ENCODE assay signal across 1 fruit fly cellular context in genomic region chr3L:10337574-10337973, dm6.
TF ChIP-seq lines count a peak whose summit lies in the region.

No protein-coding gene starts in this region.

TF ChIP-seq in whole organism, embryonic, 481 proteins besides CTCF, POLR2A, EP300 and RAD21 (continued from another document):
- TF ChIP-seq CG17829 (tag; optimal IDR thresholded peaks at IDR 0.05; lab: Kevin White, UChicago) (peak; percentile 44), NK7.1 (GFP tag; optimal IDR thresholded peaks at IDR 0.05; lab: Kevin White, UChicago) (no peak), crol (GFP tag; IDR thresholded peaks at IDR 0.05; lab: Robert Waterston, UW) (no peak), exex (tag; optimal IDR thresholded peaks at IDR 0.05; lab: Kevin White, UChicago) (no peak), tna (GFP tag; IDR thresholded peaks at IDR 0.05; lab: Robert Waterston, UW; ENCODE audit: partially characterized antibody) (no peak), az2 (GFP tag; optimal IDR thresholded peaks at IDR 0.05; lab: Kevin White, UChicago) (peak; percentile 22), CG16863 (GFP tag; optimal IDR thresholded peaks at IDR 0.05; lab: Kevin White, UChicago) (peak; percentile 16), CG10274 (GFP tag; optimal IDR thresholded peaks at IDR 0.05; lab: Kevin White, UChicago) (no peak), CG1603 (tag; optimal IDR thresholded peaks at IDR 0.05; lab: Kevin White, UChicago) (peak; percentile 16), vfl (GFP tag; optimal IDR thresholded peaks at IDR 0.05; lab: Kevin White, UChicago) (no peak), Eip74EF (GFP tag; optimal IDR thresholded peaks at IDR 0.05; lab: Kevin White, UChicago) (no peak), Ets65A (GFP tag; lab: Kevin White, UChicago) (no peak), tup (GFP tag; optimal IDR thresholded peaks at IDR 0.05; lab: Kevin White, UChicago) (no peak), CG18011 (GFP tag; optimal IDR thresholded peaks at IDR 0.05; lab: Kevin White, UChicago) (no peak), Oli (tag; optimal IDR thresholded peaks at IDR 0.05; lab: Kevin White, UChicago) (peak; percentile 73), CG10209 (GFP tag; optimal IDR thresholded peaks at IDR 0.05; lab: Kevin White, UChicago) (peak; percentile 48), pros (GFP tag; optimal IDR thresholded peaks at IDR 0.05; lab: Kevin White, UChicago) (no peak), tx (GFP tag; optimal IDR thresholded peaks at IDR 0.05; lab: Kevin White, UChicago) (no peak), YL-1 (GFP tag; optimal IDR thresholded peaks at IDR 0.05; lab: Kevin White, UChicago) (no peak), HmgD (GFP tag; optimal IDR thresholded peaks at IDR 0.05; lab: Kevin White, UChicago) (no peak), bigmax (GFP tag; optimal IDR thresholded peaks at IDR 0.05; lab: Kevin White, UChicago) (no peak), Dek (tag; optimal IDR thresholded peaks at IDR 0.05; lab: Kevin White, UChicago) (no peak), CG16815 (GFP tag; optimal IDR thresholded peaks at IDR 0.05; lab: Kevin White, UChicago) (peak; percentile 18), mirr (GFP tag; optimal IDR thresholded peaks at IDR 0.05; lab: Kevin White, UChicago) (no peak), oc (tag; optimal IDR thresholded peaks at IDR 0.05; lab: Kevin White, UChicago) (no peak), CG6689 (GFP tag; IDR thresholded peaks at IDR 0.05; lab: Robert Waterston, UW) (peak; percentile 51), CG15011 (GFP tag; optimal IDR thresholded peaks at IDR 0.05; lab: Kevin White, UChicago) (no peak), CG13287 (GFP tag; IDR thresholded peaks at IDR 0.05; lab: Robert Waterston, UW; ENCODE audit: partially characterized antibody) (no peak), CG5953 (GFP tag; IDR thresholded peaks at IDR 0.05; lab: Robert Waterston, UW) (no peak), Lpt (GFP tag; optimal IDR thresholded peaks at IDR 0.05; lab: Kevin White, UChicago) (no peak), Taf1 (GFP tag; IDR thresholded peaks at IDR 0.05; lab: Robert Waterston, UW) (no peak), CG14441 (GFP tag; IDR thresholded peaks at IDR 0.05; lab: Robert Waterston, UW) (peak; percentile 24; the same call in 1 of the 2 replicates), CG2116 (GFP tag; optimal IDR thresholded peaks at IDR 0.05; lab: Kevin White, UChicago) (peak; percentile 4), Dp (GFP tag; optimal IDR thresholded peaks at IDR 0.05; lab: Kevin White, UChicago) (no peak), p53 (GFP tag; optimal IDR thresholded peaks at IDR 0.05; lab: Kevin White, UChicago) (no peak), CG33557 (GFP tag; optimal IDR thresholded peaks at IDR 0.05; lab: Kevin White, UChicago) (peak; percentile 32), CG5245 (GFP tag; optimal IDR thresholded peaks at IDR 0.05; lab: Kevin White, UChicago) (no peak), Aef1 (GFP tag; IDR thresholded peaks at IDR 0.05; lab: Robert Waterston, UW) (0 out of 3 replicates have a peak, but pooled peaks have one; percentile 17), CG6765 (GFP tag; optimal IDR thresholded peaks at IDR 0.05; lab: Kevin White, UChicago) (no peak), Dll (GFP tag; IDR thresholded peaks at IDR 0.05; lab: Robert Waterston, UW; ENCODE audit: partially characterized antibody) (no peak), sc (optimal IDR thresholded peaks at IDR 0.05; lab: Kevin White, UChicago) (no peak), sc (GFP tag; optimal IDR thresholded peaks at IDR 0.05; lab: Kevin White, UChicago) (peak; percentile 36), ase (GFP tag; IDR thresholded peaks at IDR 0.05; lab: Robert Waterston, UW) (no peak), tio (GFP tag; optimal IDR thresholded peaks at IDR 0.05; lab: Kevin White, UChicago) (peak; percentile 51), repo (GFP tag; optimal IDR thresholded peaks at IDR 0.05; lab: Kevin White, UChicago) (no peak), Xrp1 (GFP tag; IDR thresholded peaks at IDR 0.05; lab: Robert Waterston, UW) (peak; percentile 58), gem (tag; optimal IDR thresholded peaks at IDR 0.05; lab: Kevin White, UChicago) (peak; percentile 63)
TF ChIP-seq in whole organism, embryonic: peak in this region for 132.
